Worm (Caenorhabditis elegans): ENCODE results near the gene F58F9.4.
"Not testable (repeated sequence)": the region's sequence is repeated elsewhere in the genome, so short reads cannot be mapped to it uniquely, and the experiment has no call there.

- TF ChIP-seq klf-2 (GFP tag; conservative IDR thresholded peaks at IDR 0.05), result 0 out of 2 replicates have a peak, but pooled peaks have one; percentile 8
- TF ChIP-seq tab-1 (GFP tag; IDR thresholded peaks at IDR 0.05); ztf-23 (GFP tag; IDR thresholded peaks at IDR 0.05); ztf-29 (GFP tag; IDR thresholded peaks at IDR 0.05); flt-1 (GFP tag; IDR thresholded peaks at IDR 0.05); cog-1 (tag; optimal IDR thresholded peaks at IDR 0.05); T22C8.4 (GFP tag; IDR thresholded peaks at IDR 0.05); med-1 (GFP tag; optimal IDR thresholded peaks at IDR 0.05; ENCODE audit: insufficient read depth): not testable (repeated sequence)
- peak; percentile 49; the same call in 1 of the 2 replicates for TF ChIP-seq ref-1 (GFP tag; conservative IDR thresholded peaks at IDR 0.05)
Measured at ce11 chrIV:6209958-6210357, 20.9 kb upstream of the F58F9.4 start.
